Fruit fly (Drosophila melanogaster) whole organism, embryonic: ENCODE measurements around the gene CG7789.
A peak's percentile ranks its signal among the peaks of the same experiment; 100 is the strongest.

Experiments
- B-H2 ChIP-seq: fragments of 200-800 bp; sonication (Bioruptor generic); optimal IDR thresholded peaks from 2 replicates; lab custom pipeline; 2018; ENCODE audit warnings: missing biosample characterization, mild to moderate bottlenecking, missing genetic modification characterization
- Blimp-1 ChIP-seq: fragments of 200-800 bp; sonication (Bioruptor generic); optimal IDR thresholded peaks from 3 replicates; lab custom pipeline; 2018; ENCODE audit warnings: missing biosample characterization, missing genetic modification characterization, mild to moderate bottlenecking, moderate library complexity, missing genetic modification reagents
- CG10431 ChIP-seq: fragments of 200-800 bp; sonication (Bioruptor generic); optimal IDR thresholded peaks from 3 replicates; lab custom pipeline; 2018; ENCODE audit warnings: missing biosample characterization, mild to moderate bottlenecking, missing genetic modification characterization
- CG10959 ChIP-seq: fragments of 200-800 bp; sonication (Bioruptor generic); IDR thresholded peaks from 2 replicates; pipeline ENCODE4 v1.3.6; 2022; ENCODE audit warnings: missing biosample characterization, missing genetic modification characterization
- CG12071 ChIP-seq: fragments of 200-800 bp; sonication (Bioruptor generic); optimal IDR thresholded peaks from 3 replicates; lab custom pipeline; 2018; ENCODE audit warnings: missing biosample characterization, mild to moderate bottlenecking, missing genetic modification characterization
- CG12236 ChIP-seq: fragments of 200-800 bp; sonication (Bioruptor generic); optimal IDR thresholded peaks from 2 replicates; lab custom pipeline; 2016; ENCODE audit warnings: missing biosample characterization, missing genetic modification characterization
- CG13287 ChIP-seq: fragments of 200-800 bp; sonication (Bioruptor generic); IDR thresholded peaks from 2 replicates; pipeline ENCODE4 v1.3.6; 2022; ENCODE audit warnings: missing biosample characterization, missing genetic modification characterization; ENCODE audit not compliant: partially characterized antibody
- CG13624 ChIP-seq: fragments of 200-800 bp; sonication (Bioruptor generic); optimal IDR thresholded peaks from 2 replicates; lab custom pipeline; 2016; ENCODE audit warnings: missing biosample characterization, missing genetic modification characterization
- CG13894 ChIP-seq: fragments of 200-800 bp; sonication (Bioruptor generic); optimal IDR thresholded peaks from 3 replicates; lab custom pipeline; 2018; ENCODE audit warnings: missing biosample characterization, mild to moderate bottlenecking, missing genetic modification characterization, moderate library complexity
- CG16815 ChIP-seq: fragments of 200-800 bp; sonication (Bioruptor generic); optimal IDR thresholded peaks from 3 replicates; lab custom pipeline; 2017; ENCODE audit warnings: missing biosample characterization, mild to moderate bottlenecking, missing genetic modification characterization
- CG17359 ChIP-seq: fragments of 200-800 bp; sonication (Bioruptor generic); optimal IDR thresholded peaks from 3 replicates; lab custom pipeline; 2018; ENCODE audit warnings: missing biosample characterization, mild to moderate bottlenecking, missing genetic modification characterization, moderate library complexity
- CG17385 ChIP-seq: fragments of 200-800 bp; sonication (Bioruptor generic); optimal IDR thresholded peaks from 3 replicates; lab custom pipeline; 2018; ENCODE audit warnings: missing biosample characterization, mild to moderate bottlenecking, missing genetic modification characterization
- CG17568 ChIP-seq: fragments of 200-800 bp; sonication (Bioruptor generic); optimal IDR thresholded peaks from 2 replicates; lab custom pipeline; 2018; ENCODE audit warnings: missing biosample characterization, mild to moderate bottlenecking, missing genetic modification characterization, moderate library complexity
- CG4730 ChIP-seq: fragments of 200-800 bp; sonication (Bioruptor generic); IDR thresholded peaks from 2 replicates; pipeline ENCODE4 v1.3.6; 2022; ENCODE audit warnings: missing biosample characterization, missing genetic modification characterization
- CG6689 ChIP-seq: fragments of 200-800 bp; sonication (Bioruptor generic); IDR thresholded peaks from 2 replicates; pipeline ENCODE4 v1.3.6; 2022; ENCODE audit warnings: missing biosample characterization, missing genetic modification characterization
- CG8359 ChIP-seq: fragments of 200-800 bp; sonication (Bioruptor generic); optimal IDR thresholded peaks from 2 replicates; lab custom pipeline; 2017; ENCODE audit warnings: missing biosample characterization, mild to moderate bottlenecking, missing genetic modification characterization, borderline replicate concordance
- CkIIα-i1 ChIP-seq: fragments of 200-800 bp; sonication (Bioruptor generic); IDR thresholded peaks from 2 replicates; pipeline ENCODE4 v1.3.6; 2022; ENCODE audit warnings: missing biosample characterization, missing genetic modification characterization
- CrebB ChIP-seq: fragments of 200-800 bp; sonication (Bioruptor generic); optimal IDR thresholded peaks from 3 replicates; lab custom pipeline; 2018; ENCODE audit warnings: missing biosample characterization, mild to moderate bottlenecking, missing genetic modification characterization
- Dfd ChIP-seq, 2 experiments: fragments of >200 bp; optimal IDR thresholded peaks; 2 replicates each; lab custom pipeline; 2017; ENCODE audit warnings: missing biosample characterization in 2 of 2, missing genetic modification characterization in 2 of 2
- Dip2 ChIP-seq: fragments of 200-800 bp; sonication (Bioruptor generic); IDR thresholded peaks from 2 replicates; pipeline ENCODE4 v1.3.6; 2022; ENCODE audit warnings: missing biosample characterization, missing genetic modification characterization
- E2f2 ChIP-seq: fragments of 200-800 bp; sonication (Bioruptor generic); IDR thresholded peaks from 2 replicates; pipeline ENCODE4 v1.3.6; 2022; ENCODE audit warnings: missing biosample characterization, missing genetic modification characterization
- Fer2 ChIP-seq: fragments of 200-800 bp; sonication (Bioruptor generic); optimal IDR thresholded peaks from 2 replicates; lab custom pipeline; 2018; ENCODE audit warnings: missing biosample characterization, mild to moderate bottlenecking, missing genetic modification characterization, moderate library complexity
- H15 ChIP-seq: fragments of 200-800 bp; sonication (Bioruptor generic); IDR thresholded peaks from 3 replicates; pipeline ENCODE4 v1.3.6; 2022; ENCODE audit warnings: missing biosample characterization, missing genetic modification characterization
- HLHmδ ChIP-seq: fragments of 200-800 bp; sonication (Bioruptor generic); optimal IDR thresholded peaks from 2 replicates; lab custom pipeline; 2018; ENCODE audit warnings: missing biosample characterization, mild to moderate bottlenecking, missing genetic modification characterization, moderate library complexity
- Mad ChIP-seq: fragments of 200-800 bp; sonication (Bioruptor generic); optimal IDR thresholded peaks from 2 replicates; lab custom pipeline; 2016; ENCODE audit warnings: missing biosample characterization, missing genetic modification characterization
- Med ChIP-seq: fragments of 200-800 bp; sonication (Bioruptor generic); peaks from one replicate; lab custom pipeline; 2016; ENCODE audit warnings: missing biosample characterization, missing genetic modification characterization, mild to moderate bottlenecking, inconsistent platforms, moderate library complexity
- Nf-YB ChIP-seq: fragments of 200-800 bp; sonication (Bioruptor generic); optimal IDR thresholded peaks from 3 replicates; lab custom pipeline; 2019; ENCODE audit warnings: missing biosample characterization, mild to moderate bottlenecking, missing genetic modification characterization, moderate library complexity
- Opbp ChIP-seq: fragments of 200-800 bp; sonication (Bioruptor generic); IDR thresholded peaks from 3 replicates; pipeline ENCODE4 v1.3.6; 2022; ENCODE audit warnings: missing biosample characterization, missing genetic modification characterization; ENCODE audit not compliant: partially characterized antibody
- Sox102F ChIP-seq: fragments of 200-800 bp; sonication (Bioruptor generic); optimal IDR thresholded peaks from 2 replicates; lab custom pipeline; 2018; ENCODE audit warnings: missing biosample characterization, mild to moderate bottlenecking, missing genetic modification characterization, moderate library complexity
- Tbp ChIP-seq: fragments of >200 bp; optimal IDR thresholded peaks from 2 replicates; lab custom pipeline; 2018; ENCODE audit warnings: missing biosample characterization, missing genetic modification characterization
- Xrp1 ChIP-seq: fragments of 200-800 bp; sonication (Bioruptor generic); IDR thresholded peaks from 2 replicates; pipeline ENCODE4 v1.3.6; 2022; ENCODE audit warnings: missing biosample characterization, missing genetic modification characterization
- YL-1 ChIP-seq: fragments of 200-800 bp; sonication (Bioruptor generic); optimal IDR thresholded peaks from 3 replicates; lab custom pipeline; 2017; ENCODE audit warnings: missing biosample characterization, mild to moderate bottlenecking, missing genetic modification characterization
- ase ChIP-seq: fragments of 200-800 bp; sonication (Bioruptor generic); IDR thresholded peaks from 3 replicates; pipeline ENCODE4 v1.3.6; 2022; ENCODE audit warnings: missing biosample characterization, missing genetic modification characterization
- br ChIP-seq: fragments of >200 bp; optimal IDR thresholded peaks from 2 replicates; lab custom pipeline; 2017
- da ChIP-seq: fragments of 200-800 bp; sonication (Bioruptor generic); optimal IDR thresholded peaks from 2 replicates; lab custom pipeline; 2016; ENCODE audit warnings: missing biosample characterization, missing genetic modification characterization
- dmrt99B ChIP-seq: fragments of 200-800 bp; sonication (Bioruptor generic); optimal IDR thresholded peaks from 2 replicates; lab custom pipeline; 2018; ENCODE audit warnings: missing biosample characterization, mild to moderate bottlenecking, missing genetic modification characterization, moderate library complexity
- dpn ChIP-seq, 2 experiments: fragments of 200-800 bp; sonication (Bioruptor generic); optimal IDR thresholded peaks; 3 replicates each; lab custom pipeline; 2016; ENCODE audit warnings: missing biosample characterization in 2 of 2, missing genetic modification characterization in 2 of 2
- gce ChIP-seq: fragments of 200-800 bp; sonication (Bioruptor generic); IDR thresholded peaks from 3 replicates; pipeline ENCODE4 v1.3.6; 2022; ENCODE audit warnings: missing biosample characterization, missing genetic modification characterization
- gro ChIP-seq: fragments of 200-800 bp; sonication (Bioruptor generic); optimal IDR thresholded peaks from 2 replicates; lab custom pipeline; 2016; ENCODE audit warnings: missing biosample characterization, missing genetic modification characterization
- ken ChIP-seq: fragments of 200-800 bp; sonication (Bioruptor generic); IDR thresholded peaks from 3 replicates; pipeline ENCODE4 v1.3.6; 2022; ENCODE audit warnings: missing biosample characterization, missing genetic modification characterization
- knrl ChIP-seq: fragments of 200-800 bp; sonication (Bioruptor generic); IDR thresholded peaks from 3 replicates; pipeline ENCODE4 v1.3.6; 2022; ENCODE audit warnings: missing biosample characterization, missing genetic modification characterization; ENCODE audit not compliant: partially characterized antibody
- lola ChIP-seq, 3 experiments: fragments of >200 bp in 2 of 3; fragments of 200-800 bp in 1 of 3; sonication (Bioruptor generic) in 1 of 3; optimal IDR thresholded peaks; 2 replicates each; lab custom pipeline; 2017 to 2019; ENCODE audit warnings: missing biosample characterization in 3 of 3, missing genetic modification characterization in 3 of 3, mild to moderate bottlenecking in 1 of 3, moderate library complexity in 1 of 3
- maf-S ChIP-seq: fragments of 200-800 bp; sonication (Bioruptor generic); optimal IDR thresholded peaks from 2 replicates; lab custom pipeline; 2016; ENCODE audit warnings: missing biosample characterization, missing genetic modification characterization
- nau ChIP-seq: fragments of 200-800 bp; sonication (Bioruptor generic); optimal IDR thresholded peaks from 3 replicates; lab custom pipeline; 2017; ENCODE audit warnings: missing biosample characterization, mild to moderate bottlenecking, missing genetic modification characterization, missing genetic modification reagents
- nerfin-1 ChIP-seq: fragments of 200-800 bp; sonication (Bioruptor generic); optimal IDR thresholded peaks from 3 replicates; lab custom pipeline; 2019; ENCODE audit warnings: missing biosample characterization, mild to moderate bottlenecking, missing genetic modification characterization, moderate library complexity
- pan ChIP-seq, 4 experiments: fragments of >200 bp in 3 of 4; fragments of 200-800 bp in 1 of 4; sonication (Bioruptor generic) in 1 of 4; optimal IDR thresholded peaks in 3 of 4; IDR thresholded peaks in 1 of 4; 2 replicates each; pipeline versions ENCODE4 v1.3.6 to Lab custom; 2017 to 2022; ENCODE audit warnings: missing biosample characterization in 2 of 4, missing genetic modification characterization in 2 of 4, mixed read lengths in 1 of 4
- pfk ChIP-seq: fragments of 200-800 bp; sonication (Bioruptor generic); optimal IDR thresholded peaks from 2 replicates; lab custom pipeline; 2018; ENCODE audit warnings: missing biosample characterization, mild to moderate bottlenecking, missing genetic modification characterization, moderate library complexity
- ssp ChIP-seq: fragments of 200-800 bp; sonication (Bioruptor generic); IDR thresholded peaks from 2 replicates; pipeline ENCODE4 v1.3.6; 2022; ENCODE audit warnings: missing biosample characterization, missing genetic modification characterization
- tna ChIP-seq: fragments of 200-800 bp; sonication (Bioruptor generic); IDR thresholded peaks from 2 replicates; pipeline ENCODE4 v1.3.6; 2022; ENCODE audit warnings: missing biosample characterization, missing genetic modification characterization; ENCODE audit not compliant: partially characterized antibody
- wor ChIP-seq: fragments of 200-800 bp; sonication (Bioruptor generic); IDR thresholded peaks from 2 replicates; pipeline ENCODE4 v1.3.6; 2022; ENCODE audit warnings: missing biosample characterization, missing genetic modification characterization
- zfh1 ChIP-seq: fragments of 200-800 bp; sonication (Bioruptor generic); IDR thresholded peaks from 3 replicates; pipeline ENCODE4 v1.3.6; 2022; ENCODE audit warnings: missing biosample characterization, missing genetic modification characterization

The CG7789 gene

dm6 chr3R:29830925-29831324, 27.9 kb downstream of the CG7789 start (continued):
- TF ChIP-seq CG12236 (no peak), CG6689 (no peak), CkIIα-i1 (GFP tag; lab: Robert Waterston, UW) (no peak), tna (GFP tag; lab: Robert Waterston, UW) (no peak), Blimp-1 (GFP tag; lab: Kevin White, UChicago) (peak; percentile 71), ken (GFP tag; lab: Robert Waterston, UW) (no peak), CG13287 (no peak), wor (GFP tag; lab: Robert Waterston, UW) (no peak), Med (peak; percentile 73), CG17568 (no peak), da (GFP tag; lab: Kevin White, UChicago) (no peak), Fer2 (tag; lab: Kevin White, UChicago) (no peak), gce (GFP tag; lab: Robert Waterston, UW) (no peak), Xrp1 (GFP tag; lab: Robert Waterston, UW) (peak; percentile 69), B-H2 (no peak), E2f2 (no peak), CG8359 (GFP tag; lab: Kevin White, UChicago) (peak; percentile 66), maf-S (GFP tag; lab: Kevin White, UChicago) (no peak), nerfin-1 (tag; lab: Kevin White, UChicago) (peak; percentile 80), Mad (no peak), dmrt99B (no peak), H15 (GFP tag; lab: Robert Waterston, UW) (no peak), zfh1 (GFP tag; lab: Robert Waterston, UW) (peak; percentile 51; the same call in 2 of the 3 replicates), CG13894 (tag; lab: Kevin White, UChicago) (no peak), pan (optimal IDR thresholded peaks at IDR 0.05; lab: Kevin White, UChicago) (no peak), pan (GFP tag; optimal IDR thresholded peaks at IDR 0.05 in 1 of 2, IDR thresholded peaks at IDR 0.05 in 1 of 2) (no peak), dpn (GFP tag; optimal IDR thresholded peaks at IDR 0.05; lab: Kevin White, UChicago) (no peak), Sox102F (GFP tag; lab: Kevin White, UChicago) (no peak), Tbp (GFP tag; lab: Kevin White, UChicago) (no peak), CG10959 (GFP tag; lab: Robert Waterston, UW) (no peak), CG16815 (no peak), lola (GFP tag; optimal IDR thresholded peaks at IDR 0.05; lab: Kevin White, UChicago) (no peak), ssp (GFP tag; lab: Robert Waterston, UW) (no peak), CG4730 (no peak), CrebB (tag; lab: Kevin White, UChicago) (no peak), nau (no peak), YL-1 (GFP tag; lab: Kevin White, UChicago) (no peak), Dfd (GFP tag; optimal IDR thresholded peaks at IDR 0.05; lab: Kevin White, UChicago) (no peak), CG17385 (GFP tag; lab: Kevin White, UChicago) (no peak), br (lab: Kevin White, UChicago) (no peak), pfk (peak; percentile 46), knrl (GFP tag; lab: Robert Waterston, UW) (no peak), Dip2 (GFP tag; lab: Robert Waterston, UW) (no peak), CG12071 (GFP tag; lab: Kevin White, UChicago) (peak; percentile 62), HLHmδ (GFP tag; lab: Kevin White, UChicago) (peak; percentile 54), CG17359 (tag; lab: Kevin White, UChicago) (no peak), Nf-YB (no peak), CG10431 (no peak), Opbp (GFP tag; lab: Robert Waterston, UW) (no peak), CG13624 (GFP tag; lab: Kevin White, UChicago) (no peak), gro (GFP tag; lab: Kevin White, UChicago) (no peak), ase (GFP tag; lab: Robert Waterston, UW) (no peak)
